Fruit fly (Drosophila melanogaster): ENCODE results near the gene CG10376.

CG10376 gene

DNA sequence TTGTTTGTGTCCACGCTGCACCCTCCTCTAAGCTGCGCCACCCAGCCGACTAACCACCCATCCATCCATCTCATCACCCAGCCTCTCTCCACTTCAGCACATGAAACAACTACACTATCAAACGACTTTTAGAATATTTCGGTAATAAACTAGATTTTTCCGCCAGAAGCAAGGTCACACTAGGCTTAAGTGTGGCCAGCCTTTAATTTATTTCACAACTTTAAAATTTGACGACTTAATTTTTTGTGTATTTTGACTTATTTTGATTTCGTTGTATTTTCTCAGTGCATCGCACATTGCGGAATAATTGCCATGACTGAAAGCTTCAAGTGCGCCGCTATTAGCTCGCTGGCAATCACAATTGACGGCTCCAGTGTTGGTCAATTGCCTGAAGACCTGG is 21.9 kb upstream of the CG10376 start (continued):
- no peak for TF ChIP-seq Sox14 (GFP tag; optimal IDR thresholded peaks at IDR 0.05)
- no peak for TF ChIP-seq Met (GFP tag; optimal IDR thresholded peaks at IDR 0.05)
- TF ChIP-seq CG3032 (tag; optimal IDR thresholded peaks at IDR 0.05), result no peak
- no peak for TF ChIP-seq Eip93F (GFP tag; optimal IDR thresholded peaks at IDR 0.05)
- TF ChIP-seq Ets96B (tag; optimal IDR thresholded peaks at IDR 0.05), result peak; percentile 10
- peak; percentile 20 for TF ChIP-seq pdm3 (GFP tag; optimal IDR thresholded peaks at IDR 0.05)
- no peak for TF ChIP-seq fkh (GFP tag; optimal IDR thresholded peaks at IDR 0.05)

DNA sequence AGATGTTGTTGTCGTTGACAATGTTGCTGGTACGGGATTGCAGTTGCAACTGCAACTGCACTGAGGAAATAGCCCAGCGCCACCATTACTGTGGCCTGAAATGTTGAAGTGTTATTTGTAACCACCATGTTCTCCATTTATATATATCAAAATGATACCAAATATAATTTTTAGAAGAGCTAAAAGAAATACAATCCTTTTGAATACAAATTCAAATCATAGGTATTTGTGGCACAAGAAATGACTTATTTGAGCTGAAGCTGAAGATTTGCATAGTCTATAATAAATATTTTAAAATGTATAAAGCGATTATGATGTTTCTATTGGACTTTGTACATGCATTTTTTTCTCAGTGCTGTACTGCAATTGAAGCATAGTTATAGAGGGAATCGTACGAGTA is 16.7 kb upstream of the CG10376 start:
- TF ChIP-seq Eip78C (GFP tag) (peak; percentile 59), dsx (GFP tag; optimal IDR thresholded peaks at IDR 0.05; ENCODE audit: poor library complexity, severe bottlenecking) (peak; percentile 13), CG8119 (GFP tag; IDR thresholded peaks at IDR 0.05) (peak; percentile 41; the same call in 1 of the 3 replicates), CG32006 (GFP tag; optimal IDR thresholded peaks at IDR 0.05) (peak; percentile 70), CG15336 (GFP tag; IDR thresholded peaks at IDR 0.05) (0 out of 2 replicates have a peak, but pooled peaks have one; percentile 19), lz (GFP tag; optimal IDR thresholded peaks at IDR 0.05) (no peak), eg (GFP tag; IDR thresholded peaks at IDR 0.05) (0 out of 3 replicates have a peak, but pooled peaks have one; percentile 30), Hr4 (GFP tag; optimal IDR thresholded peaks at IDR 0.05) (peak; percentile 74), CG8632 (GFP tag; optimal IDR thresholded peaks at IDR 0.05) (no peak), CG4318 (GFP tag; optimal IDR thresholded peaks at IDR 0.05) (peak; percentile 34), CG8319 (GFP tag; optimal IDR thresholded peaks at IDR 0.05) (no peak), CG3032 (tag; optimal IDR thresholded peaks at IDR 0.05) (no peak)

DNA sequence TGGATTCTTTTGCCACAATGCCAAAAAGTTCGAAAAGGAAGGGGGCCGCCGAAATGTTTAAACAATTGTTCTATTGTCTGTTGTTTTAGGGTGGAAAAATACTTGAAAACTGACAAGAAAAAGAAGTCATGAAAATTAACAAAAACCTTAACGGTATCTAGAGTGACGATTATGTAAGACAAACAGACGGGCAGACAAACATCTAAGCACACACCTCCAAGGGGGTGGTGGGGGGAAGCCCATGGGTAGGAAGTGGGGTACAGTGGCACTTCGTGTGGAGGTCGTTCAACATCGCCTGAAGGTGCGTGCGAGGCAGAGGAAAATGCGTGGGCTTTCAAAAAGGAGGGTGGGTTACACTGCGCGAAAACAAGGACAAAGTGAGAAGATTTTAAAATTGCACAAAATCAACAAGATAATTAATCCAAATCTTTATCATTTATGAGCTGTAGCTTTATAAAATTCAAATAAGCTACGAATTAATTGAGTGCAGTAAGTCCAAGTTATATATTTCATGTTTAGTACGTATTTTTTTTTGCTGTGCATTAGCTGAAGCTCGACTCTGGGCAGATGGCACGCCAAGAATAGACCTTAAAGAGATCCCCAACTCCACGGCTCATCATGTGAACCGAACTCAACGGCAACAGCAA is 14.6 kb upstream of the CG10376 start:
- TF ChIP-seq Eip75B (GFP tag; optimal IDR thresholded peaks at IDR 0.05), result peak; percentile 15
- TF ChIP-seq Sox102F (GFP tag; optimal IDR thresholded peaks at IDR 0.05), result no peak
- peak; percentile 46 for TF ChIP-seq CG3919 (GFP tag; optimal IDR thresholded peaks at IDR 0.05)
- no peak for TF ChIP-seq Sox15 (GFP tag; optimal IDR thresholded peaks at IDR 0.05)
- TF ChIP-seq Eip78C (GFP tag), result peak; percentile 61
- TF ChIP-seq Hr39 (GFP tag; optimal IDR thresholded peaks at IDR 0.05), result no peak
- no peak for TF ChIP-seq CG32006 (GFP tag; optimal IDR thresholded peaks at IDR 0.05)
- TF ChIP-seq CG1621 (tag; optimal IDR thresholded peaks at IDR 0.05), result peak; percentile 8
- TF ChIP-seq OdsH (GFP tag; optimal IDR thresholded peaks at IDR 0.05), result peak; percentile 1
- no peak for TF ChIP-seq CG6276 (GFP tag; optimal IDR thresholded peaks at IDR 0.05)
- peak; percentile 36; the same call in 1 of the 3 replicates for TF ChIP-seq CG8119 (GFP tag; IDR thresholded peaks at IDR 0.05)
- TF ChIP-seq CG11294 (GFP tag; IDR thresholded peaks at IDR 0.05), result 0 out of 2 replicates have a peak, but pooled peaks have one; percentile 22
- no peak for TF ChIP-seq CG6854 (GFP tag; optimal IDR thresholded peaks at IDR 0.05)
- no peak for TF ChIP-seq Lpt (GFP tag; optimal IDR thresholded peaks at IDR 0.05)
- no peak for TF ChIP-seq Hr4 (GFP tag; optimal IDR thresholded peaks at IDR 0.05)
- no peak for TF ChIP-seq svp (GFP tag)
- no peak for TF ChIP-seq topi (GFP tag; optimal IDR thresholded peaks at IDR 0.05)
- no peak for TF ChIP-seq salr (GFP tag; optimal IDR thresholded peaks at IDR 0.05)
- no peak for TF ChIP-seq dac (GFP tag; optimal IDR thresholded peaks at IDR 0.05)
- peak; percentile 29 for TF ChIP-seq CG3032 (tag; optimal IDR thresholded peaks at IDR 0.05)
- peak in 1 of 2 experiments; percentile 44 for TF ChIP-seq ss (GFP tag; optimal IDR thresholded peaks at IDR 0.05)
- TF ChIP-seq CG9139 (GFP tag; optimal IDR thresholded peaks at IDR 0.05), result no peak
- no peak for TF ChIP-seq Eip93F (GFP tag; optimal IDR thresholded peaks at IDR 0.05)
- no peak for TF ChIP-seq CG34406 (GFP tag; optimal IDR thresholded peaks at IDR 0.05)
- TF ChIP-seq CG11902 (GFP tag; optimal IDR thresholded peaks at IDR 0.05), result no peak
- peak; percentile 60; the same call in 2 of the 3 replicates for TF ChIP-seq CG6163 (GFP tag; IDR thresholded peaks at IDR 0.05)
- peak; percentile 27 for TF ChIP-seq CG10631 (GFP tag; optimal IDR thresholded peaks at IDR 0.05)
- TF ChIP-seq vri (GFP tag; optimal IDR thresholded peaks at IDR 0.05), result no peak
- no peak for TF ChIP-seq esn (GFP tag; optimal IDR thresholded peaks at IDR 0.05)
- peak; percentile 25 for TF ChIP-seq CG10669 (GFP tag; optimal IDR thresholded peaks at IDR 0.05)
- no peak for TF ChIP-seq CG4318 (GFP tag; optimal IDR thresholded peaks at IDR 0.05)
- no peak for TF ChIP-seq cyc (GFP tag; optimal IDR thresholded peaks at IDR 0.05)
- TF ChIP-seq dsx (GFP tag; optimal IDR thresholded peaks at IDR 0.05; ENCODE audit: poor library complexity, severe bottlenecking), result no peak
- peak; percentile 5 for TF ChIP-seq fd59A (GFP tag; optimal IDR thresholded peaks at IDR 0.05)
- TF ChIP-seq Sox14 (GFP tag; optimal IDR thresholded peaks at IDR 0.05), result peak; percentile 1
- TF ChIP-seq Smox (GFP tag; optimal IDR thresholded peaks at IDR 0.05), result no peak
- no peak for TF ChIP-seq CG31627 (GFP tag; optimal IDR thresholded peaks at IDR 0.05)
- peak; percentile 50 for TF ChIP-seq Ets96B (tag; optimal IDR thresholded peaks at IDR 0.05)
- no peak for TF ChIP-seq CG8632 (GFP tag; optimal IDR thresholded peaks at IDR 0.05)
